Worm (Caenorhabditis elegans) whole organism, young adult: Measurements from ENCODE around the gene H34I24.1.

Experiments used
- cebp-1 ChIP-seq, 2 experiments: fragments of 200-800 bp in 1 of 2; sonication (Bioruptor generic) in 1 of 2; sonication (generic microtip) in 1 of 2; IDR thresholded peaks in 1 of 2; optimal IDR thresholded peaks in 1 of 2; 2 replicates each; pipeline versions ENCODE4 v1.3.6 to Lab custom; 2017 to 2022; ENCODE audit warnings: missing compliant biosample characterization in 2 of 2, missing genetic modification characterization in 2 of 2, mild to moderate bottlenecking in 1 of 2, missing genetic modification reagents in 1 of 2, moderate library complexity in 1 of 2
- ceh-27 ChIP-seq: fragments of 200-800 bp; sonication (Bioruptor generic); optimal IDR thresholded peaks from 2 replicates; lab custom pipeline; 2018; ENCODE audit warnings: mild to moderate bottlenecking, missing genetic modification characterization, moderate library complexity, missing compliant biosample characterization
- gei-17 ChIP-seq: fragments of 200-800 bp; sonication (Bioruptor generic); optimal IDR thresholded peaks from 2 replicates; lab custom pipeline; 2018; ENCODE audit warnings: mild to moderate bottlenecking, missing genetic modification characterization, missing compliant biosample characterization
- nhr-179 ChIP-seq: sonication (generic microtip); optimal IDR thresholded peaks from 2 replicates; lab custom pipeline; 2016; ENCODE audit warnings: mild to moderate bottlenecking, missing genetic modification characterization, missing compliant biosample characterization
- pha-4 ChIP-seq: fragments of 150-350 bp; sonication (generic microtip); optimal IDR thresholded peaks from 2 replicates; lab custom pipeline; 2014; ENCODE audit warnings: missing biosample characterization, missing genetic modification reagents, missing genetic modification characterization
- unc-62 ChIP-seq: fragments of 150-350 bp; optimal IDR thresholded peaks from 2 replicates; lab custom pipeline; 2014; ENCODE audit warnings: missing biosample characterization, missing genetic modification reagents, missing genetic modification characterization

DNA sequence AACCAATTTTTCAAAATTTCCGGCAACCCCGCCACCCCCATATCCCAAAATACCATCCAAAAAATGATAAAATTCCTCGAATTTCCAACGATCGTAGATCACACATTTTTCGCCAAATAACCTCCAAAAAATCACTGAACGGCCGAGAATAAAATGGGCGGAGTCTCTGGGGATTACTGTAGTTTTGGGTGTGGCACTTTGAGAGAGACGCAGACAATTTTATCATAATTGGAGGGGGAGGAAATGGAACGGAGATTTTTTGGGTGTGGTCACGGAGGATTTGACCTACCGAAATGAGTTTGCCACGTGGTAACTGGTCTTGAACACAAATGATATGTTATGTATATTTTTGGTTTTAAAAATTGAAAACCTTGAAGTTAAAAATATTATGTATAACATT is 21.6 kb downstream of the H34I24.1 start:
- TF ChIP-seq pha-4 (tag; lab: Kevin White, UChicago) (no peak), nhr-179 (tag; lab: Kevin White, UChicago) (no peak), unc-62 (GFP tag; lab: Kevin White, UChicago) (no peak), gei-17 (no peak), cebp-1 (GFP tag; IDR thresholded peaks at IDR 0.05; lab: Robert Waterston, UW) (no peak), cebp-1 (tag; optimal IDR thresholded peaks at IDR 0.05; lab: Kevin White, UChicago) (no peak), ceh-27 (GFP tag; lab: Kevin White, UChicago) (no peak)
